Fruit fly (Drosophila melanogaster): ENCODE results near the gene CG9915.
A peak's percentile ranks its signal among the peaks of the same experiment; 100 is the strongest.

CG9915 gene

dm6 chrX:16320197-16320921 is 7.4 kb upstream of the CG9915 start, which contains the start of gene Cyp1 (continued):
- TF ChIP-seq acj6 (GFP tag; optimal IDR thresholded peaks at IDR 0.05) (no peak), Hr38 (GFP tag; optimal IDR thresholded peaks at IDR 0.05) (no peak), CG6792 (GFP tag; optimal IDR thresholded peaks at IDR 0.05) (no peak), salr (GFP tag; optimal IDR thresholded peaks at IDR 0.05) (no peak), Eip75B (GFP tag; optimal IDR thresholded peaks at IDR 0.05) (no peak), CG8119 (GFP tag; IDR thresholded peaks at IDR 0.05) (no peak), vri (GFP tag; optimal IDR thresholded peaks at IDR 0.05) (peak; percentile 88), Lpt (GFP tag; optimal IDR thresholded peaks at IDR 0.05) (peak; percentile 2), CG3919 (GFP tag; optimal IDR thresholded peaks at IDR 0.05) (no peak), CG6854 (GFP tag; optimal IDR thresholded peaks at IDR 0.05) (peak; percentile 12), CG15336 (GFP tag; IDR thresholded peaks at IDR 0.05) (peak; percentile 16), CG32006 (GFP tag; optimal IDR thresholded peaks at IDR 0.05) (no peak), Sox15 (GFP tag; optimal IDR thresholded peaks at IDR 0.05) (peak; percentile 20), Hr39 (GFP tag; optimal IDR thresholded peaks at IDR 0.05) (no peak), ss (GFP tag; optimal IDR thresholded peaks at IDR 0.05) (no peak)

- TF ChIP-seq fd85E (GFP tag; optimal IDR thresholded peaks at IDR 0.05) (no peak), topi (GFP tag; optimal IDR thresholded peaks at IDR 0.05) (no peak), ss (GFP tag; optimal IDR thresholded peaks at IDR 0.05) (no peak), CG15336 (GFP tag; IDR thresholded peaks at IDR 0.05) (no peak), CG11294 (GFP tag; IDR thresholded peaks at IDR 0.05) (no peak), Eip75B (GFP tag; optimal IDR thresholded peaks at IDR 0.05) (no peak), Ets96B (tag; optimal IDR thresholded peaks at IDR 0.05) (no peak), Hr38 (GFP tag; optimal IDR thresholded peaks at IDR 0.05) (no peak), fkh (GFP tag; optimal IDR thresholded peaks at IDR 0.05) (no peak), CG11902 (GFP tag; optimal IDR thresholded peaks at IDR 0.05) (no peak)
Observed at dm6 chrX:16319558-16319924, 6.6 kb upstream of the CG9915 start.

- TF ChIP-seq CG7368 (GFP tag; optimal IDR thresholded peaks at IDR 0.05) (no peak), Eip75B (GFP tag; optimal IDR thresholded peaks at IDR 0.05) (peak; percentile 78), Ets96B (tag; optimal IDR thresholded peaks at IDR 0.05) (peak; percentile 74), fd59A (GFP tag; optimal IDR thresholded peaks at IDR 0.05) (peak; percentile 57), CG32006 (GFP tag; optimal IDR thresholded peaks at IDR 0.05) (peak; percentile 77), Sox102F (GFP tag; optimal IDR thresholded peaks at IDR 0.05) (no peak), CG9139 (GFP tag; optimal IDR thresholded peaks at IDR 0.05) (no peak), Hr4 (GFP tag; optimal IDR thresholded peaks at IDR 0.05) (peak; percentile 79), pdm3 (GFP tag; optimal IDR thresholded peaks at IDR 0.05) (peak; percentile 85), achi (GFP tag; optimal IDR thresholded peaks at IDR 0.05) (no peak), acj6 (GFP tag; optimal IDR thresholded peaks at IDR 0.05) (peak; percentile 82), Ets21C (GFP tag; optimal IDR thresholded peaks at IDR 0.05) (peak; percentile 50), OdsH (GFP tag; optimal IDR thresholded peaks at IDR 0.05) (peak; percentile 79), lz (GFP tag; optimal IDR thresholded peaks at IDR 0.05) (peak; percentile 42), Eip78C (GFP tag) (peak; percentile 95), CG3032 (tag; optimal IDR thresholded peaks at IDR 0.05) (peak; percentile 76), fkh (GFP tag; optimal IDR thresholded peaks at IDR 0.05) (peak; percentile 83), CG10631 (GFP tag; optimal IDR thresholded peaks at IDR 0.05) (peak; percentile 86), CG6854 (GFP tag; optimal IDR thresholded peaks at IDR 0.05) (no peak), CG34406 (GFP tag; optimal IDR thresholded peaks at IDR 0.05) (peak; percentile 40), Blimp-1 (GFP tag; optimal IDR thresholded peaks at IDR 0.05) (no peak), dac (GFP tag; optimal IDR thresholded peaks at IDR 0.05) (peak; percentile 45), spab (GFP tag; optimal IDR thresholded peaks at IDR 0.05) (peak; percentile 58), Eip93F (GFP tag; optimal IDR thresholded peaks at IDR 0.05) (no peak), Sox14 (GFP tag; optimal IDR thresholded peaks at IDR 0.05) (peak; percentile 71), svp (GFP tag) (peak; percentile 72), CG31627 (GFP tag; optimal IDR thresholded peaks at IDR 0.05) (peak; percentile 65), Hr39 (GFP tag; optimal IDR thresholded peaks at IDR 0.05) (peak; percentile 73), ss (GFP tag; optimal IDR thresholded peaks at IDR 0.05) (peak; percentile 6 to 54), CG11762 (GFP tag; optimal IDR thresholded peaks at IDR 0.05; ENCODE audit: insufficient read depth) (peak; percentile 69), net (GFP tag; optimal IDR thresholded peaks at IDR 0.05) (peak; percentile 83), Gug (GFP tag; IDR thresholded peaks at IDR 0.05) (peak; percentile 76)
Observed at dm6 chrX:16318858-16319557, 6.1 kb upstream of the CG9915 start.

Data from whole organism, prepupa.